Fruit fly (Drosophila melanogaster) whole organism, embryonic: ENCODE measurements around the gene gish.

Experiments
- Bteb2 ChIP-seq: fragments of 200-800 bp; sonication (Bioruptor generic); optimal IDR thresholded peaks from 2 replicates; lab custom pipeline; 2016; ENCODE audit warnings: missing biosample characterization, missing genetic modification characterization
- CG12071 ChIP-seq: fragments of 200-800 bp; sonication (Bioruptor generic); optimal IDR thresholded peaks from 3 replicates; lab custom pipeline; 2018; ENCODE audit warnings: missing biosample characterization, mild to moderate bottlenecking, missing genetic modification characterization
- CG12391 ChIP-seq: fragments of 200-800 bp; sonication (Bioruptor generic); optimal IDR thresholded peaks from 3 replicates; lab custom pipeline; 2018; ENCODE audit warnings: missing biosample characterization, mild to moderate bottlenecking, missing genetic modification characterization, moderate library complexity
- CG13287 ChIP-seq: fragments of 200-800 bp; sonication (Bioruptor generic); IDR thresholded peaks from 2 replicates; pipeline ENCODE4 v1.3.6; 2022; ENCODE audit warnings: missing biosample characterization, missing genetic modification characterization; ENCODE audit not compliant: partially characterized antibody
- CG1529 ChIP-seq: fragments of 200-800 bp; sonication (Bioruptor generic); optimal IDR thresholded peaks from 3 replicates; lab custom pipeline; 2018; ENCODE audit warnings: missing biosample characterization, missing genetic modification characterization
- CG1602 ChIP-seq: fragments of 200-800 bp; sonication (Bioruptor generic); optimal IDR thresholded peaks from 3 replicates; lab custom pipeline; 2016; ENCODE audit warnings: missing biosample characterization, missing genetic modification characterization
- CG16863 ChIP-seq: fragments of 200-800 bp; sonication (Bioruptor generic); optimal IDR thresholded peaks from 3 replicates; lab custom pipeline; 2016; ENCODE audit warnings: missing biosample characterization, missing genetic modification characterization
- CG3065 ChIP-seq: fragments of 200-800 bp; sonication (Bioruptor generic); optimal IDR thresholded peaks from 2 replicates; lab custom pipeline; 2016; ENCODE audit warnings: missing biosample characterization, missing genetic modification characterization
- CG3163 ChIP-seq: fragments of 200-800 bp; sonication (Bioruptor generic); optimal IDR thresholded peaks from 3 replicates; lab custom pipeline; 2016; ENCODE audit warnings: missing biosample characterization, missing genetic modification characterization
- CG6175 ChIP-seq: fragments of 200-800 bp; sonication (Bioruptor generic); IDR thresholded peaks from 3 replicates; pipeline ENCODE4 v1.3.6; 2022; ENCODE audit warnings: missing biosample characterization, missing genetic modification characterization
- CG7786 ChIP-seq: fragments of 200-800 bp; sonication (Bioruptor generic); optimal IDR thresholded peaks from 2 replicates; lab custom pipeline; 2016; ENCODE audit warnings: missing biosample characterization, missing genetic modification characterization
- CG8765 ChIP-seq: fragments of 200-800 bp; sonication (Bioruptor generic); IDR thresholded peaks from 2 replicates; pipeline ENCODE4 v1.3.6; 2022; ENCODE audit warnings: missing biosample characterization, missing genetic modification characterization
- CG9727 ChIP-seq: fragments of 200-800 bp; sonication (Bioruptor generic); optimal IDR thresholded peaks from 3 replicates; lab custom pipeline; 2017; ENCODE audit warnings: missing biosample characterization, mild to moderate bottlenecking, missing genetic modification characterization
- CHES-1-like ChIP-seq: fragments of 200-800 bp; sonication (Bioruptor generic); optimal IDR thresholded peaks from 2 replicates; lab custom pipeline; 2016; ENCODE audit warnings: missing biosample characterization, missing genetic modification characterization
- CoRest ChIP-seq: fragments of 200-800 bp; sonication (Bioruptor generic); optimal IDR thresholded peaks from 3 replicates; lab custom pipeline; 2018; ENCODE audit warnings: missing biosample characterization, mild to moderate bottlenecking, missing genetic modification characterization, moderate library complexity
- Dip2 ChIP-seq: fragments of 200-800 bp; sonication (Bioruptor generic); IDR thresholded peaks from 2 replicates; pipeline ENCODE4 v1.3.6; 2022; ENCODE audit warnings: missing biosample characterization, missing genetic modification characterization
- Eip74EF ChIP-seq, 2 experiments: fragments of 200-800 bp in 1 of 2; fragments of >200 bp in 1 of 2; sonication (Bioruptor generic) in 1 of 2; optimal IDR thresholded peaks; 2 replicates each; lab custom pipeline; 2017 to 2019; ENCODE audit warnings: missing biosample characterization in 2 of 2, missing genetic modification characterization in 2 of 2, mild to moderate bottlenecking in 1 of 2, moderate library complexity in 1 of 2
- Gug ChIP-seq: fragments of 200-800 bp; sonication (Bioruptor generic); IDR thresholded peaks from 4 replicates; pipeline ENCODE4 v1.3.6; 2022; ENCODE audit warnings: missing biosample characterization, missing genetic modification characterization
- Hr51 ChIP-seq, 2 experiments: fragments of 200-800 bp; sonication (Bioruptor generic); optimal IDR thresholded peaks; 2 replicates in 1 of 2; 3 replicates in 1 of 2; lab custom pipeline; 2016 to 2018; ENCODE audit warnings: missing biosample characterization in 2 of 2, missing genetic modification characterization in 2 of 2, mild to moderate bottlenecking in 1 of 2, moderate library complexity in 1 of 2
- Kr ChIP-seq: fragments of 200-800 bp; sonication (Bioruptor generic); optimal IDR thresholded peaks from 2 replicates; lab custom pipeline; 2017; ENCODE audit warnings: missing biosample characterization, mild to moderate bottlenecking, missing genetic modification characterization
- Sox100B ChIP-seq: fragments of 200-800 bp; sonication (Bioruptor generic); optimal IDR thresholded peaks from 3 replicates; lab custom pipeline; 2018; ENCODE audit warnings: missing biosample characterization, mild to moderate bottlenecking, missing genetic modification characterization
- Sry-δ ChIP-seq: fragments of 200-800 bp; sonication (Bioruptor generic); optimal IDR thresholded peaks from 2 replicates; lab custom pipeline; 2016; ENCODE audit warnings: missing biosample characterization, missing genetic modification characterization
- Tbp ChIP-seq: fragments of >200 bp; optimal IDR thresholded peaks from 2 replicates; lab custom pipeline; 2018; ENCODE audit warnings: missing biosample characterization, missing genetic modification characterization
- bab2 ChIP-seq: fragments of 200-800 bp; sonication (Bioruptor generic); optimal IDR thresholded peaks from 2 replicates; lab custom pipeline; 2016; ENCODE audit warnings: missing biosample characterization, missing genetic modification characterization
- bbx ChIP-seq: fragments of 200-800 bp; sonication (Bioruptor generic); IDR thresholded peaks from 2 replicates; pipeline ENCODE4 v1.3.6; 2022; ENCODE audit warnings: missing biosample characterization, missing genetic modification characterization; ENCODE audit not compliant: partially characterized antibody
- br ChIP-seq: fragments of >200 bp; optimal IDR thresholded peaks from 2 replicates; lab custom pipeline; 2017
- cg ChIP-seq: fragments of 200-800 bp; sonication (Bioruptor generic); optimal IDR thresholded peaks from 3 replicates; lab custom pipeline; 2019; ENCODE audit warnings: missing biosample characterization, mild to moderate bottlenecking, missing genetic modification characterization, moderate library complexity
- corto ChIP-seq: fragments of 200-800 bp; sonication (Bioruptor generic); optimal IDR thresholded peaks from 2 replicates; lab custom pipeline; 2016; ENCODE audit warnings: missing biosample characterization, mild to moderate bottlenecking, missing genetic modification characterization, moderate library complexity
- crol ChIP-seq: fragments of 200-800 bp; sonication (Bioruptor generic); IDR thresholded peaks from 2 replicates; pipeline ENCODE4 v1.3.6; 2022; ENCODE audit warnings: missing biosample characterization, missing genetic modification characterization
- dm ChIP-seq: fragments of 200-800 bp; sonication (Bioruptor generic); optimal IDR thresholded peaks from 3 replicates; lab custom pipeline; 2016; ENCODE audit warnings: missing biosample characterization, missing genetic modification characterization
- dmrt99B ChIP-seq: fragments of 200-800 bp; sonication (Bioruptor generic); optimal IDR thresholded peaks from 2 replicates; lab custom pipeline; 2018; ENCODE audit warnings: missing biosample characterization, mild to moderate bottlenecking, missing genetic modification characterization, moderate library complexity
- gem ChIP-seq: fragments of 200-800 bp; sonication (Bioruptor generic); optimal IDR thresholded peaks from 2 replicates; lab custom pipeline; 2019; ENCODE audit warnings: missing biosample characterization, mild to moderate bottlenecking, missing genetic modification characterization, moderate library complexity
- h ChIP-seq: fragments of >200 bp; optimal IDR thresholded peaks from 2 replicates; lab custom pipeline; 2017
- hb ChIP-seq: fragments of 200-800 bp; sonication (Bioruptor generic); IDR thresholded peaks from 3 replicates; pipeline ENCODE4 v1.3.6; 2022; ENCODE audit warnings: missing biosample characterization, missing genetic modification characterization; ENCODE audit not compliant: partially characterized antibody
- hbn ChIP-seq: fragments of 200-800 bp; sonication (Bioruptor generic); IDR thresholded peaks from 2 replicates; pipeline ENCODE4 v1.3.6; 2022; ENCODE audit warnings: missing biosample characterization, missing genetic modification characterization; ENCODE audit not compliant: partially characterized antibody
- lab ChIP-seq: fragments of 200-800 bp; sonication (Bioruptor generic); optimal IDR thresholded peaks from 3 replicates; lab custom pipeline; 2017; ENCODE audit warnings: missing biosample characterization, missing genetic modification characterization, mild to moderate bottlenecking, moderate library complexity, missing genetic modification reagents
- lmd ChIP-seq: fragments of 200-800 bp; sonication (Bioruptor generic); IDR thresholded peaks from 2 replicates; pipeline ENCODE4 v1.3.6; 2022; ENCODE audit warnings: missing biosample characterization, missing genetic modification characterization
- oc ChIP-seq: fragments of 200-800 bp; sonication (Bioruptor generic); optimal IDR thresholded peaks from 2 replicates; lab custom pipeline; 2018; ENCODE audit warnings: missing biosample characterization, mild to moderate bottlenecking, missing genetic modification characterization, moderate library complexity
- pan ChIP-seq, 4 experiments: fragments of >200 bp in 3 of 4; fragments of 200-800 bp in 1 of 4; sonication (Bioruptor generic) in 1 of 4; optimal IDR thresholded peaks in 3 of 4; IDR thresholded peaks in 1 of 4; 2 replicates each; pipeline versions ENCODE4 v1.3.6 to Lab custom; 2017 to 2022; ENCODE audit warnings: missing biosample characterization in 2 of 4, missing genetic modification characterization in 2 of 4, mixed read lengths in 1 of 4
- psq ChIP-seq: fragments of 200-800 bp; sonication (Bioruptor generic); optimal IDR thresholded peaks from 2 replicates; lab custom pipeline; 2017; ENCODE audit warnings: missing biosample characterization, missing genetic modification characterization
- schlank ChIP-seq: fragments of 200-800 bp; sonication (Bioruptor generic); optimal IDR thresholded peaks from 2 replicates; lab custom pipeline; 2018; ENCODE audit warnings: missing biosample characterization, mild to moderate bottlenecking, missing genetic modification characterization
- sens-2 ChIP-seq: fragments of 200-800 bp; sonication (Bioruptor generic); IDR thresholded peaks from 2 replicates; pipeline ENCODE4 v1.3.6; 2022; ENCODE audit warnings: missing biosample characterization, missing genetic modification characterization
- twi ChIP-seq: fragments of 200-800 bp; optimal IDR thresholded peaks from 2 replicates; lab custom pipeline; 2019; ENCODE audit warnings: missing biosample characterization, mild to moderate bottlenecking, missing genetic modification characterization, moderate library complexity
- wdn ChIP-seq: fragments of 200-800 bp; sonication (Bioruptor generic); IDR thresholded peaks from 2 replicates; pipeline ENCODE4 v1.3.6; 2022; ENCODE audit warnings: missing biosample characterization, missing genetic modification characterization
- yki ChIP-seq: fragments of >200 bp; optimal IDR thresholded peaks from 3 replicates; lab custom pipeline; 2018
- zen ChIP-seq: fragments of 200-800 bp; sonication (Bioruptor generic); optimal IDR thresholded peaks from 3 replicates; lab custom pipeline; 2018; ENCODE audit warnings: missing biosample characterization, mild to moderate bottlenecking, missing genetic modification characterization, moderate library complexity
- zen2 ChIP-seq: fragments of 200-800 bp; sonication (Bioruptor generic); IDR thresholded peaks from 3 replicates; pipeline ENCODE4 v1.3.6; 2022; ENCODE audit warnings: missing biosample characterization, missing genetic modification characterization; ENCODE audit not compliant: partially characterized antibody

Gene gish

DNA sequence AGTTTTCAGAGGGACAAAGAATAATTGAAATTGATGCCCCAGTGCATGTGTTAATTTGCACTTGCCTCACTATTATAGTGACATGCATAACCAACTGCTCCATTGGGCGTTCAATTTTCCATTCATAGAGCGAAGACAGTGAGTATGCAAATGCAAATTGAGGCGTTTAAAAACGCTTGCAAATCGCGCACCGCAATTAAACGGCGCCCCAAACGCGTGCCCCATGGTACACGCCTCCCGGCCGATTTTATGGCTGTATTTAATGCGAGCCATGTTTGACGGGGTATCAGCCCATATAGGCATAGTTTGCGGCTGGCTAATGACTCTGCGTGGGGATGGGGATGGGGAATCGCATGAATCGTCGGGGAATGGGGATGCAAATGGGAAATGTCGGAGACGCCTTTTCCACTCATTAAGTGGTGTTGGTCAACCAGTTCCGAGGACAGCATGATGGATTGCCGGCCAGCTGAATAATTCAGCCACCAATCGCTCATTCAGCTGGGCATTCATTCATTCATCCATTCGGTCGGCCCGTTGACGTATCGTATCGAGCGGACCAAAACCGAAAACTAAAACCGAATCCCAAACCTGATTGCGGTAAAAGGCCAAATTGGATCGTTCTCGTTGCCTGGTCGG, 63.3 kb downstream of the gish start (continued):
- TF ChIP-seq psq (GFP tag; lab: Kevin White, UChicago): no peak
- no peak for TF ChIP-seq schlank (tag; lab: Kevin White, UChicago)

DNA sequence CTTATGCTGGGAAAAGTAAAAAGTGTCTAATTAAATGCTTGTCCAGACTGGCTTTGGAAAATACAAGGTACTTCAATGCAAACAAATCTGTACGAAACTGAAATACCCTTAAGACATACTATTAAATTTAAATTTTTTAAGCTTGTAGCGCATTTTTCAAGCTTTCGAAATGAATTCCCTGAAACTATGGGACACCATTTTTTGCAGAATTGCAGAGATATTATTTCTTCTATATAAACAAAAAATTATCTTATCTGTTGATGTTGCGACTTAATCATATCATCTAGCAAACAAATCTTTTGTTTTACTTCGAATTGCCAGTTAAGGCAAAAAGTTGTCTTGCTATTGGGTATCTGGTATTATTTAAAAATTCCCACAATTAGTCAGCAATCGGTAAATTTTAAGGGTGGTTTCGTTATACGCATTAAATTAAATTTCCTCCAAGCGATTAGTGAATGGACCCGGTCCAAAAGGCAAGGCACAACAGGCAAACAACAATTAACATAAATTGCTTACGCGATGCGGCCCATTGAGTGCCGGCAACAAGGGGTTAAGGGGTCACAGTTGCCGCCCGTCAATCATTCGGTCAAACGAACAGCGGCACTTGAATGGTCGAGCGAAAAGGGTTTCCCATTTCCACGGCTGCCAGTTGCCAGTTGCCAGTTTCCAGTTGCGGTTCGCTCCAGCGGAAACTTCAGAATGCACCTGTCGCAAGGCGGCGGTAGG, 64.2 kb downstream of the gish start:
- TF ChIP-seq CG1529 (peak; percentile 22), CG3163 (no peak), zen (tag; lab: Kevin White, UChicago) (no peak), Gug (GFP tag; lab: Robert Waterston, UW) (no peak), Sox100B (GFP tag; lab: Kevin White, UChicago) (peak; percentile 47), lab (no peak), corto (no peak), CoRest (peak; percentile 14), bbx (GFP tag; lab: Robert Waterston, UW) (no peak), CG7786 (GFP tag; lab: Kevin White, UChicago) (no peak), yki (lab: Kevin White, UChicago) (no peak), pan (optimal IDR thresholded peaks at IDR 0.05; lab: Kevin White, UChicago) (no peak), pan (GFP tag; optimal IDR thresholded peaks at IDR 0.05 in 1 of 2, IDR thresholded peaks at IDR 0.05 in 1 of 2) (no peak), zen2 (GFP tag; lab: Robert Waterston, UW) (no peak), dmrt99B (tag; lab: Kevin White, UChicago) (peak; percentile 42), Bteb2 (GFP tag; lab: Kevin White, UChicago) (no peak), CG12391 (tag; lab: Kevin White, UChicago) (peak; percentile 38), Sry-δ (GFP tag; lab: Kevin White, UChicago) (no peak), Dip2 (GFP tag; lab: Robert Waterston, UW) (no peak), CG8765 (GFP tag; lab: Robert Waterston, UW) (no peak), CG3065 (GFP tag; lab: Kevin White, UChicago) (no peak), CG9727 (GFP tag; lab: Kevin White, UChicago) (no peak), CG1602 (GFP tag; lab: Kevin White, UChicago) (no peak), twi (tag; lab: Kevin White, UChicago) (no peak), Tbp (GFP tag; lab: Kevin White, UChicago) (no peak), sens-2 (GFP tag; lab: Robert Waterston, UW) (no peak), cg (GFP tag; lab: Kevin White, UChicago) (no peak), gem (peak; percentile 52), CHES-1-like (no peak), dm (GFP tag; lab: Kevin White, UChicago) (no peak), oc (tag; lab: Kevin White, UChicago) (no peak), wdn (GFP tag; lab: Robert Waterston, UW) (0 out of 2 replicates have a peak, but pooled peaks have one; percentile 12), Kr (GFP tag; lab: Kevin White, UChicago) (peak; percentile 98), CG6175 (GFP tag; lab: Robert Waterston, UW) (no peak), CG16863 (no peak), Hr51 (GFP tag; optimal IDR thresholded peaks at IDR 0.05; lab: Kevin White, UChicago) (no peak), Eip74EF (GFP tag; optimal IDR thresholded peaks at IDR 0.05; lab: Kevin White, UChicago) (no peak), h (lab: Kevin White, UChicago) (no peak), hb (GFP tag; lab: Robert Waterston, UW) (no peak), CG12071 (no peak), CG13287 (GFP tag; lab: Robert Waterston, UW) (no peak), bab2 (GFP tag; lab: Kevin White, UChicago) (peak; percentile 11), br (lab: Kevin White, UChicago) (no peak), hbn (GFP tag; lab: Robert Waterston, UW) (no peak), crol (GFP tag; lab: Robert Waterston, UW) (no peak), lmd (GFP tag; lab: Robert Waterston, UW) (no peak)
